Fruit fly (Drosophila melanogaster) whole organism, embryonic: ENCODE data around the gene CG15144.

Experiments used
- Ada2b ChIP-seq: fragments of 200-800 bp; sonication (Bioruptor generic); IDR thresholded peaks from 2 replicates; pipeline ENCODE4 v1.3.6; 2022; ENCODE audit warnings: missing biosample characterization, missing genetic modification characterization
- BEAF-32 ChIP-seq: fragments of 200-800 bp; sonication (Bioruptor generic); optimal IDR thresholded peaks from 3 replicates; lab custom pipeline; 2017; ENCODE audit warnings: missing biosample characterization, missing genetic modification characterization, mild to moderate bottlenecking, moderate library complexity, missing genetic modification reagents
- C15 ChIP-seq: fragments of 200-800 bp; sonication (Bioruptor generic); IDR thresholded peaks from 3 replicates; pipeline ENCODE4 v1.3.6; 2022; ENCODE audit warnings: missing biosample characterization, missing genetic modification characterization
- CG11696 ChIP-seq: fragments of 200-800 bp; sonication (Bioruptor generic); IDR thresholded peaks from 2 replicates; pipeline ENCODE4 v1.3.6; 2022; ENCODE audit warnings: missing biosample characterization, missing genetic modification characterization
- CG17328 ChIP-seq: fragments of 200-800 bp; sonication (Bioruptor generic); IDR thresholded peaks from 2 replicates; pipeline ENCODE4 v1.3.6; 2022; ENCODE audit warnings: missing biosample characterization, missing genetic modification characterization
- CG18619 ChIP-seq: fragments of 200-800 bp; sonication (Bioruptor generic); optimal IDR thresholded peaks from 3 replicates; lab custom pipeline; 2017; ENCODE audit warnings: missing biosample characterization, mild to moderate bottlenecking, missing genetic modification characterization
- CG31365 ChIP-seq: fragments of 200-800 bp; sonication (Bioruptor generic); optimal IDR thresholded peaks from 2 replicates; lab custom pipeline; 2018; ENCODE audit warnings: missing biosample characterization, mild to moderate bottlenecking, missing genetic modification characterization
- CG32772 ChIP-seq: fragments of 200-800 bp; sonication (Bioruptor generic); IDR thresholded peaks from 2 replicates; pipeline ENCODE4 v1.3.6; 2022; ENCODE audit warnings: missing biosample characterization, missing genetic modification characterization
- CG3281 ChIP-seq: fragments of 200-800 bp; sonication (Bioruptor generic); optimal IDR thresholded peaks from 3 replicates; lab custom pipeline; 2017; ENCODE audit warnings: missing biosample characterization, mild to moderate bottlenecking, missing genetic modification characterization
- CG33213 ChIP-seq: fragments of 200-800 bp; sonication (Bioruptor generic); optimal IDR thresholded peaks from 3 replicates; lab custom pipeline; 2016; ENCODE audit warnings: missing biosample characterization, missing genetic modification characterization
- CG4360 ChIP-seq: fragments of 200-800 bp; sonication (Bioruptor generic); IDR thresholded peaks from 2 replicates; pipeline ENCODE4 v1.3.6; 2022; ENCODE audit warnings: missing biosample characterization, missing genetic modification characterization
- CG4854 ChIP-seq: fragments of 200-800 bp; sonication (Bioruptor generic); optimal IDR thresholded peaks from 2 replicates; lab custom pipeline; 2016; ENCODE audit warnings: missing biosample characterization, missing genetic modification characterization, inconsistent platforms
- CG5180 ChIP-seq: fragments of 200-800 bp; sonication (Bioruptor generic); optimal IDR thresholded peaks from 3 replicates; lab custom pipeline; 2017; ENCODE audit warnings: missing biosample characterization, missing genetic modification characterization, mild to moderate bottlenecking, moderate library complexity, missing genetic modification reagents
- CG5953 ChIP-seq: fragments of 200-800 bp; sonication (Bioruptor generic); IDR thresholded peaks from 2 replicates; pipeline ENCODE4 v1.3.6; 2022; ENCODE audit warnings: missing biosample characterization, missing genetic modification characterization
- CG6254 ChIP-seq: fragments of 200-800 bp; sonication (Bioruptor generic); optimal IDR thresholded peaks from 3 replicates; lab custom pipeline; 2017; ENCODE audit warnings: mild to moderate bottlenecking, missing biosample characterization, missing genetic modification reagents, missing genetic modification characterization
- CG7372 ChIP-seq: fragments of 200-800 bp; sonication (Bioruptor generic); IDR thresholded peaks from 2 replicates; pipeline ENCODE4 v1.3.6; 2022; ENCODE audit warnings: missing biosample characterization, missing genetic modification characterization
- CG8290 ChIP-seq, 3 experiments: fragments of 200-800 bp; sonication (Bioruptor generic); optimal IDR thresholded peaks; 2 replicates each; lab custom pipeline; 2016 to 2019; ENCODE audit warnings: missing biosample characterization in 3 of 3, missing genetic modification characterization in 3 of 3, mild to moderate bottlenecking in 2 of 3, moderate library complexity in 1 of 3
- CG9437 ChIP-seq: fragments of 200-800 bp; sonication (Bioruptor generic); optimal IDR thresholded peaks from 2 replicates; lab custom pipeline; 2018; ENCODE audit warnings: missing biosample characterization, mild to moderate bottlenecking, missing genetic modification characterization
- CG9727 ChIP-seq: fragments of 200-800 bp; sonication (Bioruptor generic); optimal IDR thresholded peaks from 3 replicates; lab custom pipeline; 2017; ENCODE audit warnings: missing biosample characterization, mild to moderate bottlenecking, missing genetic modification characterization
- CG9797 ChIP-seq: fragments of 200-800 bp; sonication (Bioruptor generic); optimal IDR thresholded peaks from 3 replicates; lab custom pipeline; 2018; ENCODE audit warnings: missing biosample characterization, mild to moderate bottlenecking, missing genetic modification characterization
- CG9876 ChIP-seq: fragments of 200-800 bp; sonication (Bioruptor generic); optimal IDR thresholded peaks from 2 replicates; lab custom pipeline; 2016; ENCODE audit warnings: missing biosample characterization, missing genetic modification characterization
- Chrac-16 ChIP-seq: fragments of 200-800 bp; sonication (Bioruptor generic); optimal IDR thresholded peaks from 3 replicates; lab custom pipeline; 2016; ENCODE audit warnings: missing biosample characterization, missing genetic modification characterization
- Dll ChIP-seq: fragments of 200-800 bp; sonication (Bioruptor generic); IDR thresholded peaks from 4 replicates; pipeline ENCODE4 v1.3.6; 2022; ENCODE audit warnings: missing biosample characterization, missing genetic modification characterization; ENCODE audit not compliant: partially characterized antibody
- Ets65A ChIP-seq: fragments of 200-800 bp; sonication (Bioruptor generic); peaks from one replicate; lab custom pipeline; 2016; ENCODE audit warnings: missing biosample characterization, missing genetic modification characterization
- Hsf ChIP-seq: fragments of 200-800 bp; sonication (Bioruptor generic); optimal IDR thresholded peaks from 3 replicates; lab custom pipeline; 2016; ENCODE audit warnings: missing biosample characterization, missing genetic modification characterization
- Jarid2 ChIP-seq: fragments of 200-800 bp; sonication (Bioruptor generic); optimal IDR thresholded peaks from 3 replicates; lab custom pipeline; 2017; ENCODE audit warnings: mild to moderate bottlenecking, missing biosample characterization, missing genetic modification reagents, missing genetic modification characterization
- Mad ChIP-seq: fragments of 200-800 bp; sonication (Bioruptor generic); optimal IDR thresholded peaks from 2 replicates; lab custom pipeline; 2016; ENCODE audit warnings: missing biosample characterization, missing genetic modification characterization
- Optix ChIP-seq: fragments of 200-800 bp; sonication (Bioruptor generic); IDR thresholded peaks from 3 replicates; pipeline ENCODE4 v1.3.6; 2022; ENCODE audit warnings: missing biosample characterization, missing genetic modification characterization
- Ptx1 ChIP-seq: fragments of 200-800 bp; sonication (Bioruptor generic); IDR thresholded peaks from 2 replicates; pipeline ENCODE4 v1.3.6; 2022; ENCODE audit warnings: missing biosample characterization, missing genetic modification characterization
- Rfx ChIP-seq: fragments of 200-800 bp; sonication (Bioruptor generic); IDR thresholded peaks from 2 replicates; pipeline ENCODE4 v1.3.6; 2022; ENCODE audit warnings: missing biosample characterization, missing genetic modification characterization
- Spps ChIP-seq: fragments of 200-800 bp; sonication (Bioruptor generic); optimal IDR thresholded peaks from 2 replicates; lab custom pipeline; 2018; ENCODE audit warnings: missing biosample characterization, mild to moderate bottlenecking, missing genetic modification characterization
- Sry-β ChIP-seq: fragments of 200-800 bp; sonication (Bioruptor generic); optimal IDR thresholded peaks from 2 replicates; lab custom pipeline; 2018; ENCODE audit warnings: missing biosample characterization, mild to moderate bottlenecking, missing genetic modification characterization, moderate library complexity
- aop ChIP-seq: fragments of 200-800 bp; sonication (Bioruptor generic); IDR thresholded peaks from 2 replicates; pipeline ENCODE4 v1.3.6; 2022; ENCODE audit warnings: missing biosample characterization, missing genetic modification characterization
- ash1 ChIP-seq: fragments of 200-800 bp; sonication (Bioruptor generic); optimal IDR thresholded peaks from 2 replicates; lab custom pipeline; 2018; ENCODE audit warnings: missing biosample characterization, mild to moderate bottlenecking, missing genetic modification characterization
- chinmo ChIP-seq: fragments of 200-800 bp; sonication (Bioruptor generic); IDR thresholded peaks from 4 replicates; pipeline ENCODE4 v1.3.6; 2022; ENCODE audit warnings: missing biosample characterization, missing genetic modification characterization; ENCODE audit not compliant: partially characterized antibody
- crol ChIP-seq: fragments of 200-800 bp; sonication (Bioruptor generic); IDR thresholded peaks from 2 replicates; pipeline ENCODE4 v1.3.6; 2022; ENCODE audit warnings: missing biosample characterization, missing genetic modification characterization
- gro ChIP-seq: fragments of 200-800 bp; sonication (Bioruptor generic); optimal IDR thresholded peaks from 2 replicates; lab custom pipeline; 2016; ENCODE audit warnings: missing biosample characterization, missing genetic modification characterization
- her ChIP-seq: fragments of 200-800 bp; sonication (Bioruptor generic); optimal IDR thresholded peaks from 2 replicates; lab custom pipeline; 2016; ENCODE audit warnings: missing biosample characterization, missing genetic modification characterization
- lbe ChIP-seq: fragments of 200-800 bp; sonication (Bioruptor generic); optimal IDR thresholded peaks from 2 replicates; lab custom pipeline; 2016; ENCODE audit warnings: missing biosample characterization, mild to moderate bottlenecking, missing genetic modification characterization
- lmd ChIP-seq: fragments of 200-800 bp; sonication (Bioruptor generic); IDR thresholded peaks from 2 replicates; pipeline ENCODE4 v1.3.6; 2022; ENCODE audit warnings: missing biosample characterization, missing genetic modification characterization
- nerfin-2 ChIP-seq: fragments of 200-800 bp; sonication (Bioruptor generic); IDR thresholded peaks from 2 replicates; pipeline ENCODE4 v1.3.6; 2022; ENCODE audit warnings: missing biosample characterization, missing genetic modification characterization; ENCODE audit not compliant: partially characterized antibody
- nom ChIP-seq: fragments of 200-800 bp; sonication (Bioruptor generic); optimal IDR thresholded peaks from 2 replicates; lab custom pipeline; 2017; ENCODE audit warnings: missing biosample characterization, missing genetic modification characterization, mild to moderate bottlenecking, moderate library complexity, missing genetic modification reagents
- org-1 ChIP-seq: fragments of 200-800 bp; sonication (Bioruptor generic); optimal IDR thresholded peaks from 2 replicates; lab custom pipeline; 2017; ENCODE audit warnings: missing biosample characterization, missing genetic modification characterization
- rib ChIP-seq: fragments of 200-800 bp; sonication (Bioruptor generic); IDR thresholded peaks from 2 replicates; pipeline ENCODE4 v1.3.6; 2022; ENCODE audit warnings: missing biosample characterization, missing genetic modification characterization
- seq ChIP-seq: fragments of 200-800 bp; sonication (Bioruptor generic); IDR thresholded peaks from 2 replicates; pipeline ENCODE4 v1.3.6; 2022; ENCODE audit warnings: missing biosample characterization, missing genetic modification characterization
- sqz ChIP-seq: fragments of 200-800 bp; sonication (Bioruptor generic); optimal IDR thresholded peaks from 3 replicates; lab custom pipeline; 2018; ENCODE audit warnings: missing biosample characterization, mild to moderate bottlenecking, missing genetic modification characterization
- stc ChIP-seq: fragments of 200-800 bp; sonication (Bioruptor generic); IDR thresholded peaks from 2 replicates; pipeline ENCODE4 v1.3.6; 2022; ENCODE audit warnings: missing biosample characterization, missing genetic modification characterization
- tio ChIP-seq: fragments of 200-800 bp; sonication (Bioruptor generic); optimal IDR thresholded peaks from 2 replicates; lab custom pipeline; 2017; ENCODE audit warnings: missing biosample characterization, missing genetic modification characterization, inconsistent platforms
- trem ChIP-seq: fragments of 200-800 bp; optimal IDR thresholded peaks from 3 replicates; lab custom pipeline; 2019; ENCODE audit warnings: missing biosample characterization, mild to moderate bottlenecking, missing genetic modification characterization, moderate library complexity
- ttk ChIP-seq: fragments of 200-800 bp; sonication (Bioruptor generic); IDR thresholded peaks from 2 replicates; pipeline ENCODE4 v2.1.2; 2022; ENCODE audit warnings: missing biosample characterization, missing genetic modification characterization

The CG15144 gene

dm6 chr2L:17480943-17481580, 47.9 kb downstream of the CG15144 start, which contains the start of the genes fws and Lamtor3 (continued):
- TF ChIP-seq Chrac-16 (GFP tag; lab: Kevin White, UChicago) (peak; percentile 97), CG9876 (GFP tag; lab: Kevin White, UChicago) (peak; percentile 60), ash1 (GFP tag; lab: Kevin White, UChicago) (peak; percentile 84), nerfin-2 (GFP tag; lab: Robert Waterston, UW) (0 out of 2 replicates have a peak, but pooled peaks have one; percentile 42), Ets65A (peak; percentile 98), CG5180 (GFP tag; lab: Kevin White, UChicago) (peak; percentile 82), ttk (GFP tag; lab: Robert Waterston, UW) (peak; percentile 99), CG17328 (peak; percentile 99), CG3281 (peak; percentile 97), CG7372 (peak; percentile 99), Sry-β (peak; percentile 63), CG5953 (GFP tag; lab: Robert Waterston, UW) (peak; percentile 99), Ptx1 (GFP tag; lab: Robert Waterston, UW) (peak; percentile 99), CG9727 (GFP tag; lab: Kevin White, UChicago) (peak; percentile 97), CG32772 (GFP tag; lab: Robert Waterston, UW) (peak; percentile 99), CG4360 (GFP tag; lab: Robert Waterston, UW) (peak; percentile 90), lbe (GFP tag; lab: Kevin White, UChicago) (peak; percentile 98), org-1 (GFP tag; lab: Kevin White, UChicago) (peak; percentile 95), Dll (GFP tag; lab: Robert Waterston, UW) (peak; percentile 74), Spps (peak; percentile 96), tio (GFP tag; lab: Kevin White, UChicago) (peak; percentile 94), chinmo (GFP tag; lab: Robert Waterston, UW) (0 out of 4 replicates have a peak, but pooled peaks have one; percentile 14), her (peak; percentile 28), Hsf (peak; percentile 93), CG8290 (GFP tag; optimal IDR thresholded peaks at IDR 0.05; lab: Kevin White, UChicago) (peak; percentile 77), CG8290 (tag; optimal IDR thresholded peaks at IDR 0.05; lab: Kevin White, UChicago) (peak in 1 of 2 experiments; percentile 84), Mad (peak; percentile 96), gro (GFP tag; lab: Kevin White, UChicago) (peak; percentile 73), crol (peak; percentile 75), Ada2b (GFP tag; lab: Robert Waterston, UW) (peak; percentile 99), CG4854 (GFP tag; lab: Kevin White, UChicago) (peak; percentile 89), BEAF-32 (peak; percentile 51), Jarid2 (GFP tag; lab: Kevin White, UChicago) (peak; percentile 88), CG6254 (GFP tag; lab: Kevin White, UChicago) (peak; percentile 94), CG11696 (GFP tag; lab: Robert Waterston, UW) (peak; percentile 94), CG31365 (tag; lab: Kevin White, UChicago) (peak; percentile 80), CG9437 (GFP tag; lab: Kevin White, UChicago) (peak; percentile 96), C15 (GFP tag; lab: Robert Waterston, UW) (peak; percentile 98), stc (GFP tag; lab: Robert Waterston, UW) (peak; percentile 99), CG33213 (peak; percentile 72), CG9797 (GFP tag; lab: Kevin White, UChicago) (peak; percentile 63), rib (GFP tag; lab: Robert Waterston, UW) (peak; percentile 98), sqz (GFP tag; lab: Kevin White, UChicago) (peak; percentile 91), trem (peak; percentile 95), nom (GFP tag; lab: Kevin White, UChicago) (peak; percentile 81), CG18619 (GFP tag; lab: Kevin White, UChicago) (peak; percentile 97), lmd (peak; percentile 100), Rfx (GFP tag; lab: Robert Waterston, UW) (peak; percentile 99), Optix (GFP tag; lab: Robert Waterston, UW) (peak; percentile 99), seq (GFP tag; lab: Robert Waterston, UW) (peak; percentile 99), aop (GFP tag; lab: Robert Waterston, UW) (peak; percentile 93)
